Worm (Caenorhabditis elegans) whole organism, L2 larva: Measurements from ENCODE around the gene K09F6.13.
"Not testable (repeated sequence)": the region's sequence is repeated elsewhere in the genome, so short reads cannot be mapped to it uniquely, and the experiment has no call there.

Source experiments
- C34F6.9 ChIP-seq: fragments of 150-350 bp; optimal IDR thresholded peaks from 2 replicates; lab custom pipeline; 2014; ENCODE audit warnings: missing biosample characterization, missing genetic modification characterization
- F13H6.1 ChIP-seq: sonication (generic microtip); optimal IDR thresholded peaks from 2 replicates; lab custom pipeline; 2016; ENCODE audit warnings: missing genetic modification characterization, missing compliant biosample characterization
- R02D3.7 ChIP-seq: fragments of 150-350 bp; optimal IDR thresholded peaks from 2 replicates; lab custom pipeline; 2014; ENCODE audit warnings: missing biosample characterization, missing genetic modification characterization
- Y55F3AM.14 ChIP-seq: fragments of 200-800 bp; sonication (Bioruptor generic); optimal IDR thresholded peaks from 2 replicates; lab custom pipeline; 2018; ENCODE audit warnings: mild to moderate bottlenecking, missing genetic modification characterization, missing compliant biosample characterization
- alr-1 ChIP-seq: fragments of 150-350 bp; optimal IDR thresholded peaks from 2 replicates; lab custom pipeline; 2014; ENCODE audit warnings: missing biosample characterization, missing genetic modification characterization
- aly-2 ChIP-seq: fragments of 150-350 bp; optimal IDR thresholded peaks from 2 replicates; lab custom pipeline; 2014; ENCODE audit warnings: missing biosample characterization, missing genetic modification characterization
- ama-1 ChIP-seq: fragments of 150-350 bp; optimal IDR thresholded peaks from 2 replicates; lab custom pipeline; 2018; ENCODE audit warnings: inconsistent platforms
- blmp-1 ChIP-seq: sonication (generic microtip); optimal IDR thresholded peaks from 2 replicates; lab custom pipeline; 2017; ENCODE audit warnings: missing genetic modification characterization, mild to moderate bottlenecking, missing compliant biosample characterization, antibody characterized with exemption, moderate library complexity; ENCODE audit not compliant: insufficient read depth
- ceh-16 ChIP-seq: fragments of 150-350 bp; optimal IDR thresholded peaks from 2 replicates; lab custom pipeline; 2014; ENCODE audit warnings: missing biosample characterization, missing genetic modification characterization
- crh-2 ChIP-seq: sonication (generic microtip); optimal IDR thresholded peaks from 2 replicates; lab custom pipeline; 2017; ENCODE audit warnings: missing biosample characterization, missing genetic modification characterization
- dmd-4 ChIP-seq: sonication (generic microtip); optimal IDR thresholded peaks from 2 replicates; lab custom pipeline; 2017; ENCODE audit warnings: missing biosample characterization, missing genetic modification characterization
- egl-27 ChIP-seq: sonication (generic microtip); optimal IDR thresholded peaks from 3 replicates; lab custom pipeline; 2017; ENCODE audit warnings: missing biosample characterization, missing genetic modification reagents, missing genetic modification characterization
- elt-1 ChIP-seq: fragments of 150-350 bp; optimal IDR thresholded peaks from 2 replicates; lab custom pipeline; 2014; ENCODE audit warnings: missing biosample characterization, missing genetic modification characterization
- elt-3 ChIP-seq: sonication (generic microtip); optimal IDR thresholded peaks from 2 replicates; lab custom pipeline; 2017; ENCODE audit warnings: missing biosample characterization, missing genetic modification characterization
- fos-1 ChIP-seq: fragments of 150-350 bp; optimal IDR thresholded peaks from 2 replicates; lab custom pipeline; 2014; ENCODE audit warnings: missing biosample characterization, missing genetic modification characterization
- gmeb-1 ChIP-seq: fragments of 150-350 bp; optimal IDR thresholded peaks from 2 replicates; lab custom pipeline; 2014; ENCODE audit warnings: missing biosample characterization, missing genetic modification characterization
- lin-11 ChIP-seq: fragments of 150-350 bp; sonication (generic microtip); optimal IDR thresholded peaks from 2 replicates; lab custom pipeline; 2014; ENCODE audit warnings: missing biosample characterization, missing genetic modification characterization, inconsistent platforms, mixed read lengths
- lin-13 ChIP-seq: fragments of 150-350 bp; optimal IDR thresholded peaks from 2 replicates; lab custom pipeline; 2014; ENCODE audit warnings: missing biosample characterization, missing genetic modification reagents, missing genetic modification characterization
- lin-39 ChIP-seq: fragments of 150-350 bp; optimal IDR thresholded peaks from 2 replicates; lab custom pipeline; 2014; ENCODE audit warnings: missing biosample characterization, missing genetic modification reagents, missing genetic modification characterization
- lsy-2 ChIP-seq, 2 experiments: fragments of 150-350 bp in 1 of 2; sonication (generic microtip) in 1 of 2; optimal IDR thresholded peaks; 2 replicates each; lab custom pipeline; 2014 to 2017; ENCODE audit warnings: missing biosample characterization in 2 of 2, missing genetic modification characterization in 2 of 2
- mab-5 ChIP-seq: fragments of 150-350 bp; optimal IDR thresholded peaks from 2 replicates; lab custom pipeline; 2014; ENCODE audit warnings: missing biosample characterization, missing genetic modification characterization
- mbf-1 ChIP-seq: sonication (generic microtip); optimal IDR thresholded peaks from 2 replicates; lab custom pipeline; 2017; ENCODE audit warnings: missing biosample characterization, missing genetic modification characterization
- mdl-1 ChIP-seq, 2 experiments: fragments of 150-350 bp in 1 of 2; sonication (generic microtip) in 1 of 2; optimal IDR thresholded peaks; 2 replicates each; lab custom pipeline; 2017; ENCODE audit warnings: missing biosample characterization in 2 of 2, missing genetic modification characterization in 2 of 2
- nhr-10 ChIP-seq: sonication (generic microtip); optimal IDR thresholded peaks from 2 replicates; lab custom pipeline; 2017; ENCODE audit warnings: missing biosample characterization, missing genetic modification characterization
- nhr-11 ChIP-seq: fragments of 150-350 bp; optimal IDR thresholded peaks from 2 replicates; lab custom pipeline; 2014; ENCODE audit warnings: missing biosample characterization, missing genetic modification characterization
- nhr-12 ChIP-seq: fragments of 150-350 bp; optimal IDR thresholded peaks from 2 replicates; lab custom pipeline; 2014; ENCODE audit warnings: missing biosample characterization, missing genetic modification characterization
- nhr-129 ChIP-seq: fragments of 150-350 bp; optimal IDR thresholded peaks from 2 replicates; lab custom pipeline; 2014; ENCODE audit warnings: missing biosample characterization, missing genetic modification characterization
- nhr-23 ChIP-seq: fragments of 150-350 bp; optimal IDR thresholded peaks from 2 replicates; lab custom pipeline; 2014; ENCODE audit warnings: missing biosample characterization, missing genetic modification reagents, missing genetic modification characterization
- nhr-77 ChIP-seq: fragments of 150-350 bp; optimal IDR thresholded peaks from 2 replicates; lab custom pipeline; 2014; ENCODE audit warnings: missing biosample characterization, missing genetic modification characterization
- sem-4 ChIP-seq: fragments of 150-350 bp; optimal IDR thresholded peaks from 2 replicates; lab custom pipeline; 2014; ENCODE audit warnings: missing biosample characterization, missing genetic modification reagents, missing genetic modification characterization
- skn-1 ChIP-seq: sonication (generic microtip); optimal IDR thresholded peaks from 2 replicates; lab custom pipeline; 2017; ENCODE audit warnings: missing biosample characterization, missing genetic modification characterization
- sma-3 ChIP-seq: sonication (generic microtip); optimal IDR thresholded peaks from 2 replicates; lab custom pipeline; 2016; ENCODE audit warnings: missing genetic modification reagents, missing genetic modification characterization, missing compliant biosample characterization
- snpc-4 ChIP-seq: fragments of 150-350 bp; optimal IDR thresholded peaks from 2 replicates; lab custom pipeline; 2014; ENCODE audit warnings: missing biosample characterization, missing genetic modification characterization
- unc-39 ChIP-seq: fragments of 150-350 bp; optimal IDR thresholded peaks from 2 replicates; lab custom pipeline; 2014; ENCODE audit warnings: missing biosample characterization, missing genetic modification characterization
- unc-55 ChIP-seq: fragments of 150-350 bp; sonication (generic microtip); optimal IDR thresholded peaks from 3 replicates; lab custom pipeline; 2014; ENCODE audit warnings: missing biosample characterization, missing genetic modification reagents, missing genetic modification characterization
- unc-62 ChIP-seq: fragments of 150-350 bp; optimal IDR thresholded peaks from 2 replicates; lab custom pipeline; 2014; ENCODE audit warnings: missing biosample characterization, missing genetic modification reagents, missing genetic modification characterization
- zag-1 ChIP-seq: fragments of 150-350 bp; optimal IDR thresholded peaks from 2 replicates; lab custom pipeline; 2014; ENCODE audit warnings: missing biosample characterization, missing genetic modification characterization
- ztf-1 ChIP-seq: fragments of 200-800 bp; sonication (Bioruptor generic); conservative IDR thresholded peaks from 2 replicates; pipeline ENCODE4 v1.3.6; 2022; ENCODE audit warnings: missing genetic modification characterization, missing compliant biosample characterization
- ztf-11 ChIP-seq: sonication (generic microtip); optimal IDR thresholded peaks from 2 replicates; lab custom pipeline; 2017; ENCODE audit warnings: missing biosample characterization, missing genetic modification characterization

Gene K09F6.13

ce11 chrII:2273750-2274149, 15.2 kb upstream of the K09F6.13 start:
- TF ChIP-seq ztf-11 (tag; lab: Kevin White, UChicago) (no peak), C34F6.9 (tag; lab: Kevin White, UChicago) (no peak), nhr-11 (tag; lab: Kevin White, UChicago) (no peak), nhr-129 (tag; lab: Kevin White, UChicago) (no peak), Y55F3AM.14 (GFP tag; lab: Kevin White, UChicago) (no peak)

DNA sequence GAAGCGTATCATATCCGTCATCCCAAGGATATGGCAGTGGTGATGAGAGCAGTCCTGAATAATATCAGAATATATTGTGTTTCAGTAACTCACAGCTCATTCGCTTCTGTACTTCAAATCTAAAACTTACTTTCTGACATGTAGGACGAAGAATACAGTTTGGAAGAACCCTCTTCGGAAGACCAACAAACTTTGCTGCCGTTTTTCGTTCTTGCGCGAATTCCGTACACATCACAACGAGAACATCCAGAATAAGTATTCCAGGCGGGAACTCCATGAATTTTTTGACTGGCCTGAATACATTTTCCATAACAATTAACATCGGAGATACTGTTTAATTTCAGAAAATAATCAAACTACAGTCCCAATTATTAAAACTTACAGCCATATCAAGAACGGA, 11.5 kb upstream of the K09F6.13 start, which contains the start of gene K09F6.15:
K09F6.15 (minus strand) TSS at position 101 of the 400 bp plus-strand sequence.
- TF ChIP-seq unc-39 (tag; lab: Kevin White, UChicago), result no peak
- no peak for TF ChIP-seq ceh-16 (tag; lab: Kevin White, UChicago)
- TF ChIP-seq dmd-4 (tag; lab: Kevin White, UChicago), result no peak
- no peak for TF ChIP-seq blmp-1 (tag; lab: Kevin White, UChicago)
- TF ChIP-seq mdl-1 (tag; optimal IDR thresholded peaks at IDR 0.05; lab: Kevin White, UChicago), result no peak
- TF ChIP-seq mab-5, result no peak
- no peak for TF ChIP-seq nhr-12
- TF ChIP-seq nhr-10, result no peak
- TF ChIP-seq elt-1, result no peak
- TF ChIP-seq R02D3.7, result no peak
- no peak for TF ChIP-seq unc-62 (GFP tag; lab: Kevin White, UChicago)
- no peak for TF ChIP-seq ama-1
- TF ChIP-seq sma-3 (GFP tag; lab: Kevin White, UChicago), result no peak
- TF ChIP-seq lin-11 (tag; lab: Kevin White, UChicago), result no peak

DNA sequence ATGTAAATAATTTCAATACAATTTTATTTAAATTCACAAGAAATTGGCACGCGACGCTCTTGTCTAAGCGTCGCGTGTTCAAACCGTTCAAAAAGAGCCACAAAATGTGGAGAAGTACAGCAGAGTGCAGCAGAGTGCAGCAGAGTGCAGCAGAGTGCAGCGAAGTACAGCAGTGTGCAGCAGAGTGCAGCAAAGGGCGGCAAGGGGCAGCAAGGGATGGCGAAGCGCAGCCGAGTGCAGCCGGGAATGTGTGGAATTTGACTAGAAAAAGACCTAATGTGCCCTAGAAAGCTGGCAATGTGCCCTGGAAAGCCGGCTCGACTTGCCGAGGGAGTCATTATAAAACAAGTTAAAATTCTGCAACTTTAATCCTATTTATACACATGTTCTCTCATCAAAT, 9.7 kb upstream of the K09F6.13 start, which contains the start of gene K09F6.6:
K09F6.6 (minus strand) TSS at position 43 of the 400 bp plus-strand sequence.
- TF ChIP-seq unc-62 (GFP tag; lab: Kevin White, UChicago), result no peak
- TF ChIP-seq nhr-77, result no peak
- TF ChIP-seq unc-55 (GFP tag; lab: Kevin White, UChicago), result no peak
- no peak for TF ChIP-seq fos-1
- TF ChIP-seq ceh-16 (tag; lab: Kevin White, UChicago), result no peak
- no peak for TF ChIP-seq gmeb-1 (tag; lab: Kevin White, UChicago)

ce11 chrII:2279839-2280238, 9.1 kb upstream of the K09F6.13 start, which contains the start of gene K09F6.11:
Gene K09F6.11 (plus strand): TSS chrII:2280139.
- TF ChIP-seq sma-3 (GFP tag; lab: Kevin White, UChicago), result no peak
- TF ChIP-seq zag-1 (tag; lab: Kevin White, UChicago), result no peak
- TF ChIP-seq elt-1, result no peak
- no peak for TF ChIP-seq unc-39 (tag; lab: Kevin White, UChicago)
- no peak for TF ChIP-seq mdl-1 (tag; optimal IDR thresholded peaks at IDR 0.05; lab: Kevin White, UChicago)
- no peak for TF ChIP-seq nhr-10
- TF ChIP-seq lin-13 (GFP tag; lab: Kevin White, UChicago), result no peak
- TF ChIP-seq nhr-23 (tag; lab: Kevin White, UChicago), result no peak
- no peak for TF ChIP-seq lsy-2 (tag; optimal IDR thresholded peaks at IDR 0.05; lab: Kevin White, UChicago)
- no peak for TF ChIP-seq egl-27
- TF ChIP-seq skn-1 (tag; lab: Kevin White, UChicago), result no peak
- TF ChIP-seq alr-1 (tag; lab: Kevin White, UChicago), result no peak
- no peak for TF ChIP-seq snpc-4
- TF ChIP-seq aly-2 (tag; lab: Kevin White, UChicago), result no peak

- not testable (repeated sequence) for TF ChIP-seq gmeb-1 (tag; lab: Kevin White, UChicago); nhr-12; sma-3 (GFP tag; lab: Kevin White, UChicago)
These were observed 6.3 kb upstream of the K09F6.13 start, which contains the start of gene K09F6.9 for ce11 chrII:2282599-2282998. Gene K09F6.9 (minus strand): TSS chrII:2282699.

- no peak for TF ChIP-seq mbf-1
- TF ChIP-seq aly-2 (tag; lab: Kevin White, UChicago), result no peak
- no peak for TF ChIP-seq alr-1 (tag; lab: Kevin White, UChicago)
- TF ChIP-seq dmd-4 (tag; lab: Kevin White, UChicago), result no peak
- no peak for TF ChIP-seq zag-1 (tag; lab: Kevin White, UChicago)
- TF ChIP-seq gmeb-1 (tag; lab: Kevin White, UChicago), result no peak
- no peak for TF ChIP-seq F13H6.1 (tag; lab: Kevin White, UChicago)
- no peak for TF ChIP-seq ztf-1 (GFP tag; lab: Robert Waterston, UW)
- TF ChIP-seq nhr-77, result no peak
- no peak for TF ChIP-seq egl-27
- TF ChIP-seq sem-4 (tag; lab: Kevin White, UChicago), result no peak
- no peak for TF ChIP-seq elt-3
- TF ChIP-seq lsy-2 (tag; optimal IDR thresholded peaks at IDR 0.05; lab: Kevin White, UChicago), result no peak
- no peak for TF ChIP-seq lin-39
- no peak for TF ChIP-seq crh-2 (tag; lab: Kevin White, UChicago)
- TF ChIP-seq mdl-1 (tag; optimal IDR thresholded peaks at IDR 0.05; lab: Kevin White, UChicago), result no peak
- no peak for TF ChIP-seq nhr-129 (tag; lab: Kevin White, UChicago)
These were observed 4.2 kb upstream of the K09F6.13 start for ce11 chrII:2284703-2285102.
